Fruit fly (Drosophila melanogaster) whole organism, prepupa: ENCODE measurements around the gene CG14034.

Source experiments
- Blimp-1 ChIP-seq: fragments of 200-800 bp; sonication (Bioruptor generic); optimal IDR thresholded peaks from 3 replicates; lab custom pipeline; 2017; ENCODE audit warnings: missing biosample characterization, missing genetic modification characterization, mild to moderate bottlenecking, moderate library complexity, missing genetic modification reagents
- CG10631 ChIP-seq: fragments of 200-800 bp; sonication (Bioruptor generic); optimal IDR thresholded peaks from 2 replicates; lab custom pipeline; 2016; ENCODE audit warnings: missing biosample characterization, missing genetic modification characterization
- CG11294 ChIP-seq: fragments of 200-800 bp; sonication (Bioruptor generic); IDR thresholded peaks from 2 replicates; pipeline ENCODE4 v1.3.6; 2022; ENCODE audit warnings: missing biosample characterization, missing genetic modification characterization
- CG11762 ChIP-seq: fragments of 200-800 bp; sonication (Bioruptor generic); optimal IDR thresholded peaks from 3 replicates; lab custom pipeline; 2016; ENCODE audit warnings: missing biosample characterization, missing genetic modification characterization; ENCODE audit not compliant: insufficient read depth
- CG11902 ChIP-seq: fragments of 200-800 bp; sonication (Bioruptor generic); optimal IDR thresholded peaks from 3 replicates; lab custom pipeline; 2016; ENCODE audit warnings: missing biosample characterization, missing genetic modification characterization
- CG15336 ChIP-seq: fragments of 200-800 bp; sonication (Bioruptor generic); IDR thresholded peaks from 2 replicates; pipeline ENCODE4 v1.3.6; 2022; ENCODE audit warnings: missing biosample characterization, missing genetic modification characterization
- CG1621 ChIP-seq: fragments of 200-800 bp; sonication (Bioruptor generic); optimal IDR thresholded peaks from 3 replicates; lab custom pipeline; 2018; ENCODE audit warnings: missing biosample characterization, mild to moderate bottlenecking, missing genetic modification characterization
- CG16779 ChIP-seq: fragments of 200-800 bp; sonication (Bioruptor generic); optimal IDR thresholded peaks from 3 replicates; lab custom pipeline; 2017; ENCODE audit warnings: missing biosample characterization, mild to moderate bottlenecking, missing genetic modification characterization
- CG3032 ChIP-seq: fragments of 200-800 bp; optimal IDR thresholded peaks from 2 replicates; lab custom pipeline; 2019; ENCODE audit warnings: missing biosample characterization, mild to moderate bottlenecking, missing genetic modification characterization, moderate library complexity
- CG32006 ChIP-seq: fragments of 200-800 bp; sonication (Bioruptor generic); optimal IDR thresholded peaks from 3 replicates; lab custom pipeline; 2017; ENCODE audit warnings: missing biosample characterization, mild to moderate bottlenecking, missing genetic modification characterization
- CG34406 ChIP-seq: fragments of 200-800 bp; sonication (Bioruptor generic); optimal IDR thresholded peaks from 3 replicates; lab custom pipeline; 2016; ENCODE audit warnings: missing biosample characterization, missing genetic modification characterization
- CG4318 ChIP-seq: fragments of 200-800 bp; sonication (Bioruptor generic); optimal IDR thresholded peaks from 3 replicates; lab custom pipeline; 2017; ENCODE audit warnings: missing biosample characterization, mild to moderate bottlenecking, missing genetic modification characterization
- CG6163 ChIP-seq: fragments of 200-800 bp; sonication (Bioruptor generic); IDR thresholded peaks from 3 replicates; pipeline ENCODE4 v1.3.6; 2022; ENCODE audit warnings: missing biosample characterization, missing genetic modification characterization
- CG6276 ChIP-seq: fragments of 200-800 bp; sonication (Bioruptor generic); optimal IDR thresholded peaks from 2 replicates; lab custom pipeline; 2017; ENCODE audit warnings: missing biosample characterization, mild to moderate bottlenecking, missing genetic modification characterization
- CG6792 ChIP-seq: fragments of 200-800 bp; sonication (Bioruptor generic); optimal IDR thresholded peaks from 3 replicates; lab custom pipeline; 2016; ENCODE audit warnings: missing biosample characterization, missing genetic modification characterization
- CG6808 ChIP-seq: fragments of 200-800 bp; sonication (Bioruptor generic); optimal IDR thresholded peaks from 3 replicates; lab custom pipeline; 2017; ENCODE audit warnings: missing biosample characterization, missing genetic modification characterization, mild to moderate bottlenecking, moderate library complexity, missing genetic modification reagents
- CG6854 ChIP-seq: fragments of 200-800 bp; sonication (Bioruptor generic); optimal IDR thresholded peaks from 2 replicates; lab custom pipeline; 2017; ENCODE audit warnings: missing biosample characterization, mild to moderate bottlenecking, missing genetic modification characterization
- CG7368 ChIP-seq: fragments of 200-800 bp; sonication (Bioruptor generic); optimal IDR thresholded peaks from 3 replicates; lab custom pipeline; 2016; ENCODE audit warnings: missing biosample characterization, missing genetic modification characterization
- CG8119 ChIP-seq: fragments of 200-800 bp; sonication (Bioruptor generic); IDR thresholded peaks from 3 replicates; pipeline ENCODE4 v1.3.6; 2022; ENCODE audit warnings: missing biosample characterization, missing genetic modification characterization
- CG8319 ChIP-seq: fragments of 200-800 bp; sonication (Bioruptor generic); optimal IDR thresholded peaks from 3 replicates; lab custom pipeline; 2016; ENCODE audit warnings: missing biosample characterization, missing genetic modification characterization
- CG8632 ChIP-seq: fragments of 200-800 bp; sonication (Bioruptor generic); optimal IDR thresholded peaks from 3 replicates; lab custom pipeline; 2016; ENCODE audit warnings: missing biosample characterization, missing genetic modification characterization
- CG9139 ChIP-seq: fragments of 200-800 bp; sonication (Bioruptor generic); optimal IDR thresholded peaks from 3 replicates; lab custom pipeline; 2017; ENCODE audit warnings: missing biosample characterization, mild to moderate bottlenecking, missing genetic modification characterization
- Eip93F ChIP-seq: fragments of 200-800 bp; sonication (Bioruptor generic); optimal IDR thresholded peaks from 2 replicates; lab custom pipeline; 2016; ENCODE audit warnings: missing biosample characterization, mild to moderate bottlenecking, missing genetic modification characterization
- Ets21C ChIP-seq: fragments of 200-800 bp; sonication (Bioruptor generic); optimal IDR thresholded peaks from 3 replicates; lab custom pipeline; 2016; ENCODE audit warnings: missing biosample characterization, missing genetic modification characterization
- Ets96B ChIP-seq: fragments of 200-800 bp; optimal IDR thresholded peaks from 2 replicates; lab custom pipeline; 2019; ENCODE audit warnings: missing biosample characterization, mild to moderate bottlenecking, missing genetic modification characterization, moderate library complexity
- Gug ChIP-seq: fragments of 200-800 bp; sonication (Bioruptor generic); IDR thresholded peaks from 2 replicates; pipeline ENCODE4 v1.3.6; 2022; ENCODE audit warnings: missing biosample characterization, missing genetic modification characterization
- Hr38 ChIP-seq: sonication (Bioruptor generic); optimal IDR thresholded peaks from 2 replicates; lab custom pipeline; 2016; ENCODE audit warnings: missing biosample characterization, missing genetic modification characterization
- Met ChIP-seq: fragments of 200-800 bp; sonication (Bioruptor generic); optimal IDR thresholded peaks from 3 replicates; lab custom pipeline; 2016; ENCODE audit warnings: missing biosample characterization, missing genetic modification characterization
- OdsH ChIP-seq: fragments of 200-800 bp; sonication (Bioruptor generic); optimal IDR thresholded peaks from 3 replicates; lab custom pipeline; 2016; ENCODE audit warnings: missing biosample characterization, missing genetic modification characterization
- Smox ChIP-seq: fragments of 200-800 bp; sonication (Bioruptor generic); optimal IDR thresholded peaks from 3 replicates; lab custom pipeline; 2016; ENCODE audit warnings: missing biosample characterization, missing genetic modification characterization
- Sox14 ChIP-seq: fragments of 200-800 bp; sonication (Bioruptor generic); optimal IDR thresholded peaks from 3 replicates; lab custom pipeline; 2016; ENCODE audit warnings: missing biosample characterization, missing genetic modification characterization
- Sox15 ChIP-seq: fragments of 200-800 bp; sonication (Bioruptor generic); optimal IDR thresholded peaks from 3 replicates; lab custom pipeline; 2016; ENCODE audit warnings: missing biosample characterization, missing genetic modification characterization
- achi ChIP-seq: fragments of 200-800 bp; sonication (Bioruptor generic); optimal IDR thresholded peaks from 3 replicates; lab custom pipeline; 2016; ENCODE audit warnings: missing biosample characterization, missing genetic modification characterization
- acj6 ChIP-seq: fragments of 200-800 bp; sonication (Bioruptor generic); optimal IDR thresholded peaks from 3 replicates; lab custom pipeline; 2016; ENCODE audit warnings: missing biosample characterization, missing genetic modification characterization
- cyc ChIP-seq: fragments of 200-800 bp; sonication (Bioruptor generic); optimal IDR thresholded peaks from 3 replicates; lab custom pipeline; 2016; ENCODE audit warnings: missing biosample characterization, missing genetic modification characterization
- dac ChIP-seq: fragments of 200-800 bp; sonication (Bioruptor generic); optimal IDR thresholded peaks from 2 replicates; lab custom pipeline; 2017; ENCODE audit warnings: missing biosample characterization, mild to moderate bottlenecking, missing genetic modification characterization
- dsx ChIP-seq: fragments of 200-800 bp; optimal IDR thresholded peaks from 3 replicates; lab custom pipeline; 2019; ENCODE audit warnings: missing biosample characterization, mild to moderate bottlenecking, missing genetic modification characterization, moderate library complexity; ENCODE audit not compliant: poor library complexity, severe bottlenecking
- esn ChIP-seq: fragments of 200-800 bp; sonication (Bioruptor generic); optimal IDR thresholded peaks from 2 replicates; lab custom pipeline; 2016; ENCODE audit warnings: missing biosample characterization, mild to moderate bottlenecking, missing genetic modification characterization, moderate library complexity
- fd59A ChIP-seq: fragments of 200-800 bp; sonication (Bioruptor generic); optimal IDR thresholded peaks from 2 replicates; lab custom pipeline; 2017; ENCODE audit warnings: missing biosample characterization, mild to moderate bottlenecking, missing genetic modification characterization, missing genetic modification reagents
- fkh ChIP-seq: fragments of 200-800 bp; sonication (Bioruptor generic); optimal IDR thresholded peaks from 3 replicates; lab custom pipeline; 2017; ENCODE audit warnings: missing biosample characterization, mild to moderate bottlenecking, missing genetic modification characterization, moderate library complexity
- salr ChIP-seq, 2 experiments: fragments of 200-800 bp; sonication (Bioruptor generic); optimal IDR thresholded peaks; 3 replicates each; lab custom pipeline; 2016 to 2018; ENCODE audit warnings: missing biosample characterization in 2 of 2, missing genetic modification characterization in 2 of 2, mild to moderate bottlenecking in 1 of 2
- ss ChIP-seq, 2 experiments: fragments of 200-800 bp; sonication (Bioruptor generic); optimal IDR thresholded peaks; 2 replicates in 1 of 2; 3 replicates in 1 of 2; lab custom pipeline; 2017 to 2018; ENCODE audit warnings: mild to moderate bottlenecking in 2 of 2, missing biosample characterization in 2 of 2, missing genetic modification characterization in 2 of 2, moderate library complexity in 1 of 2
- svp ChIP-seq: fragments of 200-800 bp; sonication (Bioruptor generic); peaks from one replicate; lab custom pipeline; 2016; ENCODE audit warnings: missing biosample characterization, missing genetic modification characterization
- topi ChIP-seq: fragments of 200-800 bp; sonication (Bioruptor generic); optimal IDR thresholded peaks from 3 replicates; lab custom pipeline; 2016; ENCODE audit warnings: missing biosample characterization, missing genetic modification characterization
- vri ChIP-seq: fragments of 200-800 bp; sonication (Bioruptor generic); optimal IDR thresholded peaks from 3 replicates; lab custom pipeline; 2016; ENCODE audit warnings: missing biosample characterization, mild to moderate bottlenecking, missing genetic modification characterization

CG14034 gene

dm6 chr2L:5254105-5254711 lies 37.9 kb upstream of the CG14034 start (continued):
- TF ChIP-seq dsx (peak; percentile 92), vri (GFP tag; lab: Kevin White, UChicago) (peak; percentile 99), Ets21C (GFP tag; lab: Kevin White, UChicago) (peak; percentile 94), CG7368 (GFP tag; lab: Kevin White, UChicago) (peak; percentile 91), Met (GFP tag; lab: Kevin White, UChicago) (peak; percentile 97), topi (peak; percentile 96), CG11762 (GFP tag; lab: Kevin White, UChicago) (peak; percentile 85), Sox15 (GFP tag; lab: Kevin White, UChicago) (peak; percentile 89), salr (GFP tag; optimal IDR thresholded peaks at IDR 0.05; lab: Kevin White, UChicago) (peak; percentile 77 to 83), CG15336 (GFP tag; lab: Robert Waterston, UW) (peak; percentile 80), Gug (GFP tag; lab: Robert Waterston, UW) (peak; percentile 58; the same call in 1 of the 2 replicates), CG8119 (GFP tag; lab: Robert Waterston, UW) (peak; percentile 82), svp (GFP tag; lab: Kevin White, UChicago) (peak; percentile 99), CG16779 (tag; lab: Kevin White, UChicago) (peak; percentile 78), Eip93F (peak; percentile 78), Sox14 (peak; percentile 96), CG34406 (GFP tag; lab: Kevin White, UChicago) (peak; percentile 93), CG3032 (tag; lab: Kevin White, UChicago) (peak; percentile 93)

dm6 chr2L:5252399-5253030 lies 36.2 kb upstream of the CG14034 start:
- TF ChIP-seq CG8632 (GFP tag; lab: Kevin White, UChicago) (peak; percentile 52), acj6 (peak; percentile 65), CG1621 (no peak), CG6792 (GFP tag; lab: Kevin White, UChicago) (peak; percentile 62), CG16779 (tag; lab: Kevin White, UChicago) (peak; percentile 0), achi (GFP tag; lab: Kevin White, UChicago) (peak; percentile 56), Blimp-1 (GFP tag; lab: Kevin White, UChicago) (peak; percentile 32), esn (peak; percentile 85), CG11294 (no peak), salr (GFP tag; optimal IDR thresholded peaks at IDR 0.05; lab: Kevin White, UChicago) (peak in 1 of 2 experiments; percentile 48), Smox (GFP tag; lab: Kevin White, UChicago) (peak; percentile 75), CG6163 (GFP tag; lab: Robert Waterston, UW) (no peak), topi (peak; percentile 76), CG6854 (no peak), Ets96B (tag; lab: Kevin White, UChicago) (peak; percentile 74), CG32006 (GFP tag; lab: Kevin White, UChicago) (peak; percentile 2), ss (GFP tag; optimal IDR thresholded peaks at IDR 0.05; lab: Kevin White, UChicago) (peak; percentile 65 to 78), Sox15 (GFP tag; lab: Kevin White, UChicago) (no peak), dsx (peak; percentile 66), CG7368 (GFP tag; lab: Kevin White, UChicago) (peak; percentile 23), CG15336 (GFP tag; lab: Robert Waterston, UW) (no peak), CG11902 (no peak), Eip93F (peak; percentile 43), CG9139 (peak; percentile 19), CG6276 (no peak), CG6808 (GFP tag; lab: Kevin White, UChicago) (peak; percentile 67), Sox14 (peak; percentile 63), dac (GFP tag; lab: Kevin White, UChicago) (no peak), fkh (no peak), CG11762 (GFP tag; lab: Kevin White, UChicago) (no peak), fd59A (GFP tag; lab: Kevin White, UChicago) (peak; percentile 70), cyc (GFP tag; lab: Kevin White, UChicago) (peak; percentile 55), CG8319 (GFP tag; lab: Kevin White, UChicago) (no peak), CG34406 (GFP tag; lab: Kevin White, UChicago) (peak; percentile 51), CG10631 (GFP tag; lab: Kevin White, UChicago) (peak; percentile 73), Hr38 (GFP tag; lab: Kevin White, UChicago) (no peak), Met (GFP tag; lab: Kevin White, UChicago) (peak; percentile 82), CG4318 (GFP tag; lab: Kevin White, UChicago) (no peak), OdsH (GFP tag; lab: Kevin White, UChicago) (peak; percentile 37)
